Worm (Caenorhabditis elegans) whole organism, L3 larva: Measurements from ENCODE around the gene fbxb-108.

ENCODE experiments used
- R02D3.7 ChIP-seq: fragments of 150-350 bp; optimal IDR thresholded peaks from 2 replicates; lab custom pipeline; 2014; ENCODE audit warnings: missing biosample characterization, missing genetic modification characterization
- aly-2 ChIP-seq: fragments of 150-350 bp; optimal IDR thresholded peaks from 2 replicates; lab custom pipeline; 2014; ENCODE audit warnings: missing biosample characterization, missing genetic modification characterization
- ama-1 ChIP-seq: fragments of 150-350 bp; optimal IDR thresholded peaks from 2 replicates; lab custom pipeline; 2018
- elt-3 ChIP-seq, 3 experiments: fragments of 150-350 bp in 1 of 3; sonication (generic microtip) in 2 of 3; optimal IDR thresholded peaks; 2 replicates in 2 of 3; 4 replicates in 1 of 3; lab custom pipeline; 2014 to 2017; ENCODE audit warnings: missing biosample characterization in 3 of 3, missing genetic modification characterization in 3 of 3
- fkh-10 ChIP-seq: sonication (generic microtip); optimal IDR thresholded peaks from 2 replicates; lab custom pipeline; 2017; ENCODE audit warnings: missing biosample characterization, missing genetic modification reagents, missing genetic modification characterization
- fkh-2 ChIP-seq: fragments of 150-350 bp; optimal IDR thresholded peaks from 2 replicates; lab custom pipeline; 2014; ENCODE audit warnings: missing biosample characterization, missing genetic modification reagents, missing genetic modification characterization
- lin-39 ChIP-seq: fragments of 150-350 bp; optimal IDR thresholded peaks from 2 replicates; lab custom pipeline; 2018; ENCODE audit warnings: missing biosample characterization, missing genetic modification reagents, missing genetic modification characterization
- lsy-12 ChIP-seq: sonication (generic microtip); optimal IDR thresholded peaks from 2 replicates; lab custom pipeline; 2016; ENCODE audit warnings: mild to moderate bottlenecking, missing genetic modification characterization, missing compliant biosample characterization
- mdl-1 ChIP-seq: fragments of 150-350 bp; optimal IDR thresholded peaks from 2 replicates; lab custom pipeline; 2014; ENCODE audit warnings: missing biosample characterization, missing genetic modification characterization
- nhr-28 ChIP-seq: fragments of 150-350 bp; optimal IDR thresholded peaks from 2 replicates; lab custom pipeline; 2014; ENCODE audit warnings: missing biosample characterization, missing genetic modification characterization
- nhr-77 ChIP-seq: fragments of 150-350 bp; optimal IDR thresholded peaks from 2 replicates; lab custom pipeline; 2014; ENCODE audit warnings: missing biosample characterization, missing genetic modification characterization
- skn-1 ChIP-seq: fragments of 150-350 bp; optimal IDR thresholded peaks from 2 replicates; lab custom pipeline; 2014; ENCODE audit warnings: missing biosample characterization, missing genetic modification characterization
- ztf-11 ChIP-seq: fragments of 150-350 bp; optimal IDR thresholded peaks from 2 replicates; lab custom pipeline; 2014; ENCODE audit warnings: missing biosample characterization, missing genetic modification characterization

ce11 chrII:2758476-2758875 lies 6.3 kb upstream of the fbxb-108 start, which contains the start of gene fbxb-107:
- no peak for TF ChIP-seq lsy-12 (tag; lab: Kevin White, UChicago)
- TF ChIP-seq ztf-11 (tag; lab: Kevin White, UChicago): no peak
- TF ChIP-seq skn-1 (tag; lab: Kevin White, UChicago): no peak
- TF ChIP-seq nhr-28: no peak
- no peak for TF ChIP-seq R02D3.7
- TF ChIP-seq aly-2: no peak
- no peak for TF ChIP-seq lin-39 (tag; lab: Kevin White, UChicago)
- TF ChIP-seq fkh-10 (GFP tag; lab: Kevin White, UChicago): no peak
- no peak for TF ChIP-seq nhr-77 (tag; lab: Kevin White, UChicago)
- no peak for TF ChIP-seq fkh-2 (tag; lab: Kevin White, UChicago)
- TF ChIP-seq ama-1 (lab: Kevin White, UChicago): no peak
- TF ChIP-seq elt-3 (tag; optimal IDR thresholded peaks at IDR 0.05; lab: Kevin White, UChicago): no peak
- TF ChIP-seq mdl-1 (tag; lab: Kevin White, UChicago): no peak
